Worm (Caenorhabditis elegans): ENCODE results near the gene rft-2.
A peak's percentile ranks its signal among the peaks of the same experiment; 100 is the strongest.

The rft-2 gene

DNA sequence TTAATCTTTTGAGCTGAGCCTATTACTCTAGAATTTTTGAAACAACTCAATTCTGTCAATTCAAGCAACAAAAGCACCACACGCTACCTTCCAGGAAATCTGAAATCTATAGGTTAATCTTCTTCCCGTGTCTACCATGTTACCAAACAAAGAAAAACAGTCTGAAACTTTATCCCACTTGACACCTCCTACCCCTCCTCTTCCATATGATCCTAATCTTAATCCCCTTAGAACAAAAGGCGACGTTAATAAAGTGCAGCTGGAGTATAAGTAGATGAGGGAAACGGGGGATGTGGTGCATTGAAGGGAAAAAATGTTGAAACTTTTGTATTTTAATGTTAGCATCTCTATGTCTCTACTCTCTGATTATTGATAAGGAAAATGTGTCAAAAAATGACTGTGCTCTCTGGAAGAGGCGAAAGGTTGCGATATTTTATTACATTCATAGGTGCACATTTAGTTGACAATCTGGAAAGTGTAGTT is 45.8 kb upstream of the rft-2 start:
- TF ChIP-seq unc-62 (GFP tag; optimal IDR thresholded peaks at IDR 0.05), result peak; percentile 34
- peak; percentile 68 for TF ChIP-seq nhr-2 (tag; optimal IDR thresholded peaks at IDR 0.05)
- TF ChIP-seq nhr-76 (tag; optimal IDR thresholded peaks at IDR 0.05), result no peak
- no peak for TF ChIP-seq ham-2 (GFP tag; optimal IDR thresholded peaks at IDR 0.05)
- no peak for TF ChIP-seq lin-32 (GFP tag; optimal IDR thresholded peaks at IDR 0.05)
- TF ChIP-seq ztf-11 (tag; optimal IDR thresholded peaks at IDR 0.05), result no peak
- peak; percentile 19 for TF ChIP-seq ces-1 (GFP tag; optimal IDR thresholded peaks at IDR 0.05)
- no peak for TF ChIP-seq lsy-2 (tag; optimal IDR thresholded peaks at IDR 0.05)

DNA sequence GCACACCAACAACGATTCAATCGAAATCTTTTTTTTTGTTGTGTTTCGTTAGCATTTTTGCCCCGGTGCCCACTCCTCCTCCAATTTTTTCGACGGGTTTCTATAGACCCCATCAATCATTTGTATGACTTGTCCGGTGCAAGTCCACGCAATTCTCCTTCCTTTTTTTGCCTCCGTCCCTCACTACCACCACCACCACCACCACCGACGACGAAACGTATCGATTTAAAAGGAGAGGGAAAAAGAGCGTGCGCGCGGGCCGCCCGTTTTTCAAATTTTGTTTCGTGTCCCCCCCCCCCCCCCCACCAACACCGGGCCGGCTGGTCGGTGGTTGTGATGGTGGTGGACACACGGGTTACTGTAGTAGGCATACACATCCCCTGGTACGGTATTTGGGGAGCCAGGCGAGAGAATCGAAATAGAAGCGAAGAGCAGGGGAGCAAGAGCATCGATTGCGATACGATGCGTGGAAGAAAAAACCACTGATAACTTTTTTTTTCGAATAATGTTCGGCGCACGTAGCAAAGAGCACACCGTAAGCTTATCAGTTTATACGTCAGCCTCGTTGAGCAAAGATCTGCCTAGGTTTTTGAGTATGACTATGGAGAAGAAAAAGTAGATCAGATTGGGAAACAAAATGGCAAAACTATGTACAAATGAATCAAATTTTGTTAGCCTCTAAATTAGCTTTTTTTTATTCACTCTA is 44.9 kb upstream of the rft-2 start:
- TF ChIP-seq cnd-1 (tag; optimal IDR thresholded peaks at IDR 0.05) (peak; percentile 9), snpc-4 (tag; optimal IDR thresholded peaks at IDR 0.05) (no peak), blmp-1 (tag; optimal IDR thresholded peaks at IDR 0.05) (no peak), ces-1 (GFP tag; optimal IDR thresholded peaks at IDR 0.05) (no peak), ceh-39 (tag; optimal IDR thresholded peaks at IDR 0.05) (no peak), mls-2 (tag; optimal IDR thresholded peaks at IDR 0.05) (no peak), nhr-237 (tag; optimal IDR thresholded peaks at IDR 0.05) (no peak), unc-62 (GFP tag; optimal IDR thresholded peaks at IDR 0.05) (peak; percentile 89), ceh-83 (GFP tag; optimal IDR thresholded peaks at IDR 0.05) (no peak), drap-1 (GFP tag; optimal IDR thresholded peaks at IDR 0.05) (no peak), tbx-8 (GFP tag; optimal IDR thresholded peaks at IDR 0.05) (no peak), unc-120 (tag; optimal IDR thresholded peaks at IDR 0.05; ENCODE audit: poor library complexity, severe bottlenecking) (no peak), ceh-43 (GFP tag; optimal IDR thresholded peaks at IDR 0.05) (no peak), hlh-1 (tag; optimal IDR thresholded peaks at IDR 0.05) (no peak), mep-1 (tag; optimal IDR thresholded peaks at IDR 0.05) (no peak)

ce11 chrV:4491273-4492094 is 41.1 kb upstream of the rft-2 start:
- no peak for TF ChIP-seq ztf-11 (tag; optimal IDR thresholded peaks at IDR 0.05)
- no peak for TF ChIP-seq unc-39 (tag; optimal IDR thresholded peaks at IDR 0.05)
- peak; percentile 64 for TF ChIP-seq unc-120 (tag; optimal IDR thresholded peaks at IDR 0.05; ENCODE audit: poor library complexity, severe bottlenecking)
- TF ChIP-seq ceh-83 (GFP tag; optimal IDR thresholded peaks at IDR 0.05), result no peak
- TF ChIP-seq nhr-237 (tag; optimal IDR thresholded peaks at IDR 0.05), result no peak
- no peak for TF ChIP-seq bed-3 (GFP tag; optimal IDR thresholded peaks at IDR 0.05)
- peak; percentile 100 for TF ChIP-seq unc-62 (GFP tag; optimal IDR thresholded peaks at IDR 0.05)
- no peak for TF ChIP-seq nhr-12 (tag; optimal IDR thresholded peaks at IDR 0.05)
- peak; percentile 84 for TF ChIP-seq hlh-1 (tag; optimal IDR thresholded peaks at IDR 0.05)
- no peak for TF ChIP-seq ham-2 (GFP tag; optimal IDR thresholded peaks at IDR 0.05)
- TF ChIP-seq lin-32 (GFP tag; optimal IDR thresholded peaks at IDR 0.05), result no peak
- TF ChIP-seq M03D4.4 (tag; optimal IDR thresholded peaks at IDR 0.05), result peak; percentile 22
- TF ChIP-seq elt-1 (tag; optimal IDR thresholded peaks at IDR 0.05; ENCODE audit: borderline replicate concordance, insufficient read depth), result no peak
- TF ChIP-seq mls-2 (tag; optimal IDR thresholded peaks at IDR 0.05), result peak; percentile 34
- TF ChIP-seq pha-4 (tag; optimal IDR thresholded peaks at IDR 0.05), result no peak
- no peak for TF ChIP-seq cnd-1 (tag; optimal IDR thresholded peaks at IDR 0.05)
- TF ChIP-seq sem-2 (GFP tag; optimal IDR thresholded peaks at IDR 0.05), result no peak
- TF ChIP-seq ceh-43 (GFP tag; optimal IDR thresholded peaks at IDR 0.05), result no peak
- no peak for TF ChIP-seq mep-1 (tag; optimal IDR thresholded peaks at IDR 0.05)
- TF ChIP-seq drap-1 (GFP tag; optimal IDR thresholded peaks at IDR 0.05), result peak; percentile 1
- peak; percentile 87 for TF ChIP-seq mab-5 (tag; optimal IDR thresholded peaks at IDR 0.05)
- TF ChIP-seq sptf-1 (tag; optimal IDR thresholded peaks at IDR 0.05), result peak; percentile 56
- TF ChIP-seq tbx-8 (GFP tag; optimal IDR thresholded peaks at IDR 0.05), result no peak

ce11 chrV:4489893-4490292 is 39.5 kb upstream of the rft-2 start:
- TF ChIP-seq unc-62 (GFP tag; optimal IDR thresholded peaks at IDR 0.05) (peak; percentile 35), nhr-76 (tag; optimal IDR thresholded peaks at IDR 0.05) (no peak)

Data from whole organism, mixed stage, embryonic.